Worm (Caenorhabditis elegans) whole organism, midembryonic: Measurements from ENCODE around the gene F35C5.3.

Experiments used
- T22C8.4 ChIP-seq: fragments of 200-800 bp; sonication (Bioruptor generic); IDR thresholded peaks from 2 replicates; pipeline ENCODE4 v1.3.6; 2022; ENCODE audit warnings: missing genetic modification characterization, missing compliant biosample characterization
- cog-1 ChIP-seq: sonication (generic microtip); optimal IDR thresholded peaks from 2 replicates; lab custom pipeline; 2016; ENCODE audit warnings: missing genetic modification characterization, missing compliant biosample characterization
- flt-1 ChIP-seq: fragments of 200-800 bp; sonication (Bioruptor generic); IDR thresholded peaks from 2 replicates; pipeline ENCODE4 v1.3.6; 2022; ENCODE audit warnings: missing genetic modification characterization, missing compliant biosample characterization
- klf-2 ChIP-seq: fragments of 200-800 bp; sonication (Bioruptor generic); conservative IDR thresholded peaks from 2 replicates; pipeline ENCODE4 v1.3.6; 2022; ENCODE audit warnings: missing genetic modification reagents, missing genetic modification characterization, missing compliant biosample characterization
- med-1 ChIP-seq: sonication (generic microtip); optimal IDR thresholded peaks from 2 replicates; lab custom pipeline; 2017; ENCODE audit warnings: missing genetic modification characterization, mild to moderate bottlenecking, missing compliant biosample characterization, antibody characterized with exemption, missing genetic modification reagents; ENCODE audit not compliant: insufficient read depth
- ref-1 ChIP-seq: fragments of 200-800 bp; sonication (Bioruptor generic); conservative IDR thresholded peaks from 2 replicates; pipeline ENCODE4 v1.3.6; 2022; ENCODE audit warnings: missing genetic modification reagents, missing genetic modification characterization, missing compliant biosample characterization
- tab-1 ChIP-seq: fragments of 200-800 bp; sonication (Bioruptor generic); IDR thresholded peaks from 2 replicates; pipeline ENCODE4 v1.3.6; 2022; ENCODE audit warnings: missing genetic modification characterization, missing compliant biosample characterization
- ztf-23 ChIP-seq: fragments of 200-800 bp; sonication (Bioruptor generic); IDR thresholded peaks from 2 replicates; pipeline ENCODE4 v1.3.6; 2022; ENCODE audit warnings: missing genetic modification reagents, missing genetic modification characterization, missing compliant biosample characterization
- ztf-29 ChIP-seq: fragments of 200-800 bp; sonication (Bioruptor generic); IDR thresholded peaks from 2 replicates; pipeline ENCODE4 v1.3.6; 2022; ENCODE audit warnings: missing genetic modification reagents, missing genetic modification characterization, missing compliant biosample characterization

F35C5.3 gene

DNA sequence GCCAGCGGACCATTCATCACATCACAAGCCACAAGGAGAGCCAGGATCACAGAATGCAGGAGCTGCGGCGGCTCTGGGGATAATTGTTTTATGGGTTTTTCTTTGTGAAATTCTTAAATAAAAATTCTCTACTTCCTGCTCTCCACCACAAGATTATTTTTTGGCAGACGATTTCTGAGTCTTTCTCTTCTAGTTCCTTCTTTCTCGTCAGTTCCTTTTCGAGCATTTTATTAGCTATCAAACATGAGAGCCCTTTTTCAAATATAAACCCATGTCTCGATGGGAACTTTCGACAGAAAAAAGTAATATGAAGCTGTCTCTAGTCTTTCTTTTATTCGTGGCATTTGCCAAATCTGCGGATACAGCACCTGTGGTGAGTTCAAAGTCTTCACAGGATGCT is at the start of gene F35C5.3:
TSS of gene F35C5.3 (plus strand) at position 301 of the 400 bp plus-strand sequence.
- TF ChIP-seq ztf-23 (GFP tag; lab: Robert Waterston, UW) (no peak), flt-1 (no peak), med-1 (GFP tag; lab: Kevin White, UChicago) (no peak), cog-1 (no peak), tab-1 (GFP tag; lab: Robert Waterston, UW) (no peak), ref-1 (GFP tag; lab: Robert Waterston, UW) (no peak), klf-2 (GFP tag; lab: Robert Waterston, UW) (no peak), ztf-29 (GFP tag; lab: Robert Waterston, UW) (no peak), T22C8.4 (no peak)

DNA sequence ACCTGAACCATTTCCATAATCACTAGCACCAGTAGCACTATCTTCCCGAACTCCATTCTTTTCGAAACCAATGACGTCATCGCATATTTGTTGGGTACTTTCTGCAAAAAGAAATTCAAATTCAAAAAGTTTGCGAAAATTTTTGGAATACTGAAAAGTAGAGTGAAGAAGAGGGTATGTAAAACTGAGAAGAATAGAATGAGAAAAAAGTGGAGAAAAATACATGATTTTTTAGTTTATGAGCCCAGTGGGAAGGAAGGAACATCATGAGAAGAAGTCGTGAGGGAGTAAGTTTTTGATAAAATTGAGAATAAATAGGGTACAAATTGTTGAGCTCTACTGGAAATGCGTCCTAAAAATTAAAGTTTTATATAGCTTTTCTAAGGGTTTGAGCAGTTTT is 48.5 kb upstream of the F35C5.3 start, which contains the start of gene lgc-35:
TSS of gene lgc-35 (minus strand) at position 101 of the 400 bp plus-strand sequence.
- TF ChIP-seq ref-1 (GFP tag; lab: Robert Waterston, UW) (no peak), T22C8.4 (no peak), flt-1 (no peak), med-1 (GFP tag; lab: Kevin White, UChicago) (no peak), tab-1 (GFP tag; lab: Robert Waterston, UW) (no peak)

ce11 chrII:12847736-12848135 is 40.8 kb upstream of the F35C5.3 start, which contains the start of gene pes-10:
Gene pes-10 (minus strand): TSS chrII:12847836.
- TF ChIP-seq klf-2 (GFP tag; lab: Robert Waterston, UW) (no peak), T22C8.4 (no peak), ztf-29 (GFP tag; lab: Robert Waterston, UW) (no peak), cog-1 (no peak), ztf-23 (GFP tag; lab: Robert Waterston, UW) (no peak), flt-1 (no peak)

DNA sequence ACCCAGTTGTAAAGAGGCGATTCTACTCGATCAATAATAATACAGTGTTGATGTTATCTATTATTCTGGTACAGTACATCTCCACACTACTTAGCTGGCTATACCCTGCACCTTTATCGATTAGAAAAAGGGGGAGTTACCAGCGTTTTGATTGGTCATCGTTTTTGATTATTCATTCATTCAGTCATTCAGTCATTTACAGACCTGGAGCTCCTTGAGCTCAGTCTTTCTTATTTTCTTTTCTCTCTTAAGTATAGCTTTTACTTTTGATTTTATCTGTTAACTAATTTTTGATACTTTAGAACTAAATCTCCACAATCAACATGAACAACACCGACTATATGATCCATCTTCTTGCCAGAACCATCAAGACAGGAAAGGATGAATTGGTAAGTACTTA is 38.4 kb upstream of the F35C5.3 start, which contains the start of gene Y46G5A.28:
TSS of gene Y46G5A.28 (plus strand) at position 301 of the 400 bp plus-strand sequence.
- TF ChIP-seq klf-2 (GFP tag; lab: Robert Waterston, UW) = no peak
- TF ChIP-seq tab-1 (GFP tag; lab: Robert Waterston, UW) = no peak
- no peak for TF ChIP-seq T22C8.4
- TF ChIP-seq ztf-23 (GFP tag; lab: Robert Waterston, UW) = no peak
- no peak for TF ChIP-seq med-1 (GFP tag; lab: Kevin White, UChicago)
- no peak for TF ChIP-seq ref-1 (GFP tag; lab: Robert Waterston, UW)
- no peak for TF ChIP-seq cog-1
- TF ChIP-seq flt-1 = no peak
- no peak for TF ChIP-seq ztf-29 (GFP tag; lab: Robert Waterston, UW)

- TF ChIP-seq T22C8.4 (no peak), klf-2 (GFP tag; lab: Robert Waterston, UW) (no peak), ref-1 (GFP tag; lab: Robert Waterston, UW) (no peak), tab-1 (GFP tag; lab: Robert Waterston, UW) (no peak), cog-1 (no peak), med-1 (GFP tag; lab: Kevin White, UChicago) (no peak), flt-1 (no peak), ztf-23 (GFP tag; lab: Robert Waterston, UW) (no peak), ztf-29 (GFP tag; lab: Robert Waterston, UW) (no peak)
These were observed 32.7 kb upstream of the F35C5.3 start, which contains the start of gene Y46G5A.29 for ce11 chrII:12855900-12856299. Gene Y46G5A.29 (plus strand): TSS chrII:12856200.

DNA sequence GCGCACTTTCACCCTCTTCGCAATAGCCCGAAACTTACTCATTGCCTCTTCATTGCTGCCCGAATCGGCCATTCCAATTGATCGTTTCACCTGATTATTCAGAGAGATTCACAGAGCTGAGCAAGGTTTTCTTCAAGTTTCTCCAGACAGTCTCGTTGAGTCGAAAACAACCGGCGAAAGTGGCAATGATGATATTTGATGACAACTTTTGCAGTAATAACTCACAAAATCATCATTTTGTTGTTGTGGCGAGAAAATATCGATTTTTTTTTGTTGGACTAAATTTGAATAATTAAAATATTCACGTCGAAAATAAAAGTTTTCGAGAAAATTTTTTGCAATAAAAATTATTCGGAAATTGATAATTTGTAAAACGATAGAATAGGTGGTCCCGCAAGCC is 23.0 kb upstream of the F35C5.3 start, which contains the start of gene snf-5:
TSS of gene snf-5 (minus strand) at position 182 of the 400 bp plus-strand sequence.
- no peak for TF ChIP-seq T22C8.4
- no peak for TF ChIP-seq ref-1 (GFP tag; lab: Robert Waterston, UW)
- no peak for TF ChIP-seq klf-2 (GFP tag; lab: Robert Waterston, UW)
- TF ChIP-seq ztf-23 (GFP tag; lab: Robert Waterston, UW) = no peak
- TF ChIP-seq ztf-29 (GFP tag; lab: Robert Waterston, UW) = no peak
- no peak for TF ChIP-seq med-1 (GFP tag; lab: Kevin White, UChicago)
- no peak for TF ChIP-seq tab-1 (GFP tag; lab: Robert Waterston, UW)
- no peak for TF ChIP-seq flt-1
- TF ChIP-seq cog-1 = no peak

- TF ChIP-seq flt-1 (no peak), ztf-29 (GFP tag; lab: Robert Waterston, UW) (no peak), ztf-23 (GFP tag; lab: Robert Waterston, UW) (no peak), med-1 (GFP tag; lab: Kevin White, UChicago) (no peak), T22C8.4 (no peak), ref-1 (GFP tag; lab: Robert Waterston, UW) (no peak), tab-1 (GFP tag; lab: Robert Waterston, UW) (no peak), cog-1 (no peak), klf-2 (GFP tag; lab: Robert Waterston, UW) (no peak)
These were observed 22.5 kb upstream of the F35C5.3 start for ce11 chrII:12866079-12866478.

DNA sequence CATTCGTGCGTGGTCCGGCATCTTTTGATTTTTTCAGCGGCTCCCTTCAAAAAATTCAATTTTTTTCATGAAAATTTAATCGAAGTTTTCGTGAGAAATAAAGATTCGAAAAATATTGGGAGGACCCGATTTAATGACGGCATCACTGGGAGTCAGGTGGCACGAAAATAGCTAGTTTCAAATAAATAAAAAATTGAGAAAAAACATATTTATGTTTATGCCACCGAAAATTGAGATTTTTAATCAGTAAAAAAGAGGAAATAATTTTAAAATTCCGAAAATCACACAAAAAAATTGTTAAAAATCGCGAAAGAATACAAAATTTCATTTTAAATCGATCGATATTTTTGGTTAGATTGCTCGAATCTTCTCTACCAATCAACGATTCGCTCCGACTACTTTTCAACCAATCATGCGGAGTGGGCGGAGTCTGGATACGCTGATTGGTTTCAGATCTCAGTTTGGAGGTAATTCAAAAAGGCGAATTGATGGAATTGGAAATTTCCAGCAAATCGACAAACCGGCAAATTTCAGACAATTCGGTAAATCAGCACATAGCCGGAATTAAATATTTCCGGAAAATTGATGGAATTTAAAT is 10.4 kb upstream of the F35C5.3 start, which contains the start of gene gsy-1:
TSS of gene gsy-1 (minus strand) at position 51 of the 598 bp plus-strand sequence.
- TF ChIP-seq T22C8.4 = no peak
- no peak for TF ChIP-seq flt-1

ce11 chrII:12878697-12879096 is 9.9 kb upstream of the F35C5.3 start:
- TF ChIP-seq cog-1 (no peak), ztf-29 (GFP tag; lab: Robert Waterston, UW) (no peak), med-1 (GFP tag; lab: Kevin White, UChicago) (no peak), ref-1 (GFP tag; lab: Robert Waterston, UW) (no peak), klf-2 (GFP tag; lab: Robert Waterston, UW) (no peak), flt-1 (no peak), ztf-23 (GFP tag; lab: Robert Waterston, UW) (no peak), tab-1 (GFP tag; lab: Robert Waterston, UW) (no peak), T22C8.4 (no peak)

ce11 chrII:12879758-12880157 is 8.8 kb upstream of the F35C5.3 start:
- TF ChIP-seq flt-1 (no peak), cog-1 (no peak), ref-1 (GFP tag; lab: Robert Waterston, UW) (no peak), tab-1 (GFP tag; lab: Robert Waterston, UW) (no peak), klf-2 (GFP tag; lab: Robert Waterston, UW) (no peak), T22C8.4 (no peak), ztf-29 (GFP tag; lab: Robert Waterston, UW) (no peak), med-1 (GFP tag; lab: Kevin White, UChicago) (no peak)
